Worm (Caenorhabditis elegans) whole organism, late embryonic: ENCODE data around the gene C02E7.7.

Experiments
- C08G9.2 ChIP-seq: sonication (generic microtip); optimal IDR thresholded peaks from 2 replicates; lab custom pipeline; 2016; ENCODE audit warnings: mild to moderate bottlenecking, missing genetic modification characterization, moderate library complexity, missing compliant biosample characterization
- F13H6.1 ChIP-seq: sonication (generic microtip); optimal IDR thresholded peaks from 2 replicates; lab custom pipeline; 2016; ENCODE audit warnings: missing genetic modification characterization, missing compliant biosample characterization
- K09A11.1 ChIP-seq: sonication (generic microtip); optimal IDR thresholded peaks from 2 replicates; lab custom pipeline; 2017; ENCODE audit warnings: antibody characterized with exemption, mild to moderate bottlenecking, missing genetic modification characterization, missing compliant biosample characterization; ENCODE audit not compliant: insufficient read depth
- T23F11.4 ChIP-seq: fragments of 200-800 bp; sonication (Bioruptor generic); optimal IDR thresholded peaks from 2 replicates; lab custom pipeline; 2018; ENCODE audit warnings: mild to moderate bottlenecking, missing genetic modification characterization, missing compliant biosample characterization
- Y22D7AL.16 ChIP-seq: sonication (generic microtip); optimal IDR thresholded peaks from 2 replicates; lab custom pipeline; 2016; ENCODE audit warnings: missing genetic modification characterization, missing compliant biosample characterization
- ceh-14 ChIP-seq: sonication (generic microtip); optimal IDR thresholded peaks from 2 replicates; lab custom pipeline; 2016; ENCODE audit warnings: missing genotype, missing genetic modification characterization, missing compliant biosample characterization
- ceh-2 ChIP-seq: sonication (generic microtip); optimal IDR thresholded peaks from 2 replicates; lab custom pipeline; 2016; ENCODE audit warnings: missing genotype, missing genetic modification characterization, missing compliant biosample characterization
- ceh-31 ChIP-seq: sonication (generic microtip); optimal IDR thresholded peaks from 2 replicates; lab custom pipeline; 2016; ENCODE audit warnings: missing genetic modification characterization, missing compliant biosample characterization
- ceh-45 ChIP-seq: fragments of 200-800 bp; sonication (Bioruptor generic); IDR thresholded peaks from 2 replicates; pipeline ENCODE4 v1.3.6; 2022; ENCODE audit warnings: missing genetic modification reagents, missing genetic modification characterization, missing compliant biosample characterization
- ceh-48 ChIP-seq: sonication (generic microtip); optimal IDR thresholded peaks from 2 replicates; lab custom pipeline; 2016; ENCODE audit warnings: missing genetic modification characterization, inconsistent platforms, missing compliant biosample characterization
- ceh-9 ChIP-seq: sonication (generic microtip); optimal IDR thresholded peaks from 2 replicates; lab custom pipeline; 2016; ENCODE audit warnings: mild to moderate bottlenecking, missing genetic modification characterization, inconsistent platforms, missing compliant biosample characterization
- dmd-4 ChIP-seq: sonication (generic microtip); optimal IDR thresholded peaks from 2 replicates; lab custom pipeline; 2016; ENCODE audit warnings: borderline replicate concordance, missing genetic modification characterization, missing compliant biosample characterization
- dve-1 ChIP-seq: sonication (generic microtip); optimal IDR thresholded peaks from 2 replicates; lab custom pipeline; 2017; ENCODE audit warnings: antibody characterized with exemption, mild to moderate bottlenecking, missing genetic modification characterization, missing compliant biosample characterization
- elt-2 ChIP-seq: sonication (generic microtip); optimal IDR thresholded peaks from 2 replicates; lab custom pipeline; 2016; ENCODE audit warnings: missing genetic modification reagents, missing genetic modification characterization, missing compliant biosample characterization
- eyg-1 ChIP-seq: sonication (generic microtip); optimal IDR thresholded peaks from 2 replicates; lab custom pipeline; 2016; ENCODE audit warnings: missing genotype, missing genetic modification characterization, missing compliant biosample characterization
- fkh-10 ChIP-seq: fragments of 150-350 bp; optimal IDR thresholded peaks from 2 replicates; lab custom pipeline; 2014; ENCODE audit warnings: missing biosample characterization, missing genetic modification reagents, missing genetic modification characterization
- fkh-6 ChIP-seq: sonication (generic microtip); optimal IDR thresholded peaks from 2 replicates; lab custom pipeline; 2016; ENCODE audit warnings: missing genetic modification characterization, missing compliant biosample characterization
- hlh-15 ChIP-seq: sonication (generic microtip); optimal IDR thresholded peaks from 2 replicates; lab custom pipeline; 2016; ENCODE audit warnings: missing genetic modification characterization, missing compliant biosample characterization
- hlh-6 ChIP-seq: sonication (generic microtip); optimal IDR thresholded peaks from 2 replicates; lab custom pipeline; 2016; ENCODE audit warnings: missing genotype, missing genetic modification characterization, missing compliant biosample characterization
- hlh-8 ChIP-seq: sonication (generic microtip); optimal IDR thresholded peaks from 2 replicates; lab custom pipeline; 2016; ENCODE audit warnings: missing genotype, missing genetic modification characterization, missing compliant biosample characterization
- lim-6 ChIP-seq: sonication (generic microtip); optimal IDR thresholded peaks from 2 replicates; lab custom pipeline; 2016; ENCODE audit warnings: missing genetic modification characterization, missing compliant biosample characterization
- lin-11 ChIP-seq: fragments of 200-800 bp; sonication (Bioruptor generic); optimal IDR thresholded peaks from 2 replicates; lab custom pipeline; 2018; ENCODE audit warnings: mild to moderate bottlenecking, missing genetic modification characterization, missing compliant biosample characterization
- nhr-11 ChIP-seq: fragments of 150-350 bp; optimal IDR thresholded peaks from 2 replicates; lab custom pipeline; 2014; ENCODE audit warnings: missing biosample characterization, missing genetic modification characterization
- nhr-232 ChIP-seq: sonication (generic microtip); optimal IDR thresholded peaks from 2 replicates; lab custom pipeline; 2016; ENCODE audit warnings: missing genetic modification characterization, missing compliant biosample characterization
- npax-4 ChIP-seq: sonication (generic microtip); optimal IDR thresholded peaks from 2 replicates; lab custom pipeline; 2016; ENCODE audit warnings: missing genetic modification characterization, missing compliant biosample characterization
- odd-2 ChIP-seq: sonication (generic microtip); optimal IDR thresholded peaks from 2 replicates; lab custom pipeline; 2017; ENCODE audit warnings: antibody characterized with exemption, mild to moderate bottlenecking, missing genetic modification characterization, missing compliant biosample characterization
- pag-3 ChIP-seq: sonication (generic microtip); optimal IDR thresholded peaks from 2 replicates; lab custom pipeline; 2016; ENCODE audit warnings: missing compliant biosample characterization, missing genetic modification characterization, borderline replicate concordance
- pat-9 ChIP-seq: fragments of 200-800 bp; sonication (Bioruptor generic); optimal IDR thresholded peaks from 2 replicates; lab custom pipeline; 2018; ENCODE audit warnings: mild to moderate bottlenecking, missing genetic modification characterization, moderate library complexity, missing compliant biosample characterization
- pax-1 ChIP-seq: fragments of 150-350 bp; optimal IDR thresholded peaks from 2 replicates; lab custom pipeline; 2014; ENCODE audit warnings: missing biosample characterization, missing genetic modification characterization
- pha-4 ChIP-seq: fragments of 150-350 bp; optimal IDR thresholded peaks from 2 replicates; lab custom pipeline; 2018; ENCODE audit warnings: missing biosample characterization, missing genetic modification reagents, missing genetic modification characterization
- pqm-1 ChIP-seq: sonication (generic microtip); optimal IDR thresholded peaks from 2 replicates; lab custom pipeline; 2016; ENCODE audit warnings: missing genetic modification characterization, missing compliant biosample characterization
- pros-1 ChIP-seq: fragments of 150-350 bp; optimal IDR thresholded peaks from 2 replicates; lab custom pipeline; 2014; ENCODE audit warnings: missing biosample characterization, missing genetic modification reagents, missing genetic modification characterization
- ref-2 ChIP-seq: sonication (generic microtip); optimal IDR thresholded peaks from 2 replicates; lab custom pipeline; 2016; ENCODE audit warnings: missing genetic modification characterization, missing compliant biosample characterization
- sox-2 ChIP-seq: fragments of 200-800 bp; sonication (Bioruptor generic); IDR thresholded peaks from 2 replicates; pipeline ENCODE4 v1.3.6; 2022; ENCODE audit warnings: missing genetic modification reagents, missing genetic modification characterization, missing compliant biosample characterization
- sox-4 ChIP-seq: sonication (generic microtip); optimal IDR thresholded peaks from 2 replicates; lab custom pipeline; 2017; ENCODE audit warnings: mild to moderate bottlenecking, missing genetic modification characterization, inconsistent platforms, missing compliant biosample characterization
- tbx-7 ChIP-seq: sonication (generic microtip); optimal IDR thresholded peaks from 2 replicates; lab custom pipeline; 2016; ENCODE audit warnings: missing genotype, missing genetic modification characterization, missing compliant biosample characterization
- ttx-3 ChIP-seq: sonication (generic microtip); optimal IDR thresholded peaks from 2 replicates; lab custom pipeline; 2016; ENCODE audit warnings: missing genetic modification reagents, missing genetic modification characterization, missing compliant biosample characterization
- unc-86 ChIP-seq: sonication (generic microtip); optimal IDR thresholded peaks from 2 replicates; lab custom pipeline; 2016; ENCODE audit warnings: missing genetic modification characterization, missing compliant biosample characterization
- zip-5 ChIP-seq: sonication (generic microtip); optimal IDR thresholded peaks from 2 replicates; lab custom pipeline; 2016; ENCODE audit warnings: missing genetic modification characterization, missing compliant biosample characterization

Gene C02E7.7

ce11 chrV:4960686-4961085, 42.3 kb upstream of the C02E7.7 start:
- TF ChIP-seq pqm-1 (no peak), lim-6 (tag; lab: Kevin White, UChicago) (no peak), sox-4 (tag; lab: Kevin White, UChicago) (no peak), dmd-4 (no peak), hlh-15 (tag; lab: Kevin White, UChicago) (no peak), pat-9 (tag; lab: Kevin White, UChicago) (no peak), ttx-3 (tag; lab: Kevin White, UChicago) (no peak), tbx-7 (tag; lab: Kevin White, UChicago) (no peak), F13H6.1 (tag; lab: Kevin White, UChicago) (no peak), lin-11 (tag; lab: Kevin White, UChicago) (no peak), zip-5 (tag; lab: Kevin White, UChicago) (no peak), pag-3 (no peak), T23F11.4 (GFP tag; lab: Kevin White, UChicago) (no peak)

ce11 chrV:4957619-4958018, 39.2 kb upstream of the C02E7.7 start:
- TF ChIP-seq pros-1 (tag; lab: Kevin White, UChicago) (no peak), fkh-10 (GFP tag; lab: Kevin White, UChicago) (no peak), Y22D7AL.16 (tag; lab: Kevin White, UChicago) (no peak), ceh-31 (tag; lab: Kevin White, UChicago) (no peak), nhr-232 (tag; lab: Kevin White, UChicago) (no peak), pag-3 (no peak), sox-2 (GFP tag; lab: Robert Waterston, UW) (no peak), pqm-1 (no peak), C08G9.2 (tag; lab: Kevin White, UChicago) (no peak), npax-4 (tag; lab: Kevin White, UChicago) (no peak)

- no peak for TF ChIP-seq sox-4 (tag; lab: Kevin White, UChicago)
These were observed 38.2 kb upstream of the C02E7.7 start, which contains the start of gene str-208 for ce11 chrV:4956529-4956928. TSS of gene str-208 (plus strand) at chrV:4956829.

ce11 chrV:4951434-4951833, 33.1 kb upstream of the C02E7.7 start, which contains the start of gene str-207:
TSS of gene str-207 (plus strand) at chrV:4951734.
- no peak for TF ChIP-seq pha-4 (tag; lab: Kevin White, UChicago)
- TF ChIP-seq ceh-14 (tag; lab: Kevin White, UChicago) = no peak
- TF ChIP-seq hlh-8 (tag; lab: Kevin White, UChicago) = no peak
- no peak for TF ChIP-seq pqm-1
- no peak for TF ChIP-seq sox-4 (tag; lab: Kevin White, UChicago)
- TF ChIP-seq eyg-1 (tag; lab: Kevin White, UChicago) = no peak
- TF ChIP-seq ceh-45 = no peak
- TF ChIP-seq elt-2 (tag; lab: Kevin White, UChicago) = no peak
- no peak for TF ChIP-seq C08G9.2 (tag; lab: Kevin White, UChicago)
- no peak for TF ChIP-seq hlh-15 (tag; lab: Kevin White, UChicago)
- TF ChIP-seq unc-86 (tag; lab: Kevin White, UChicago) = no peak
- no peak for TF ChIP-seq pat-9 (tag; lab: Kevin White, UChicago)
- TF ChIP-seq ref-2 (tag; lab: Kevin White, UChicago) = no peak
- no peak for TF ChIP-seq dve-1 (tag; lab: Kevin White, UChicago)
- no peak for TF ChIP-seq ceh-48 (tag; lab: Kevin White, UChicago)
- no peak for TF ChIP-seq odd-2 (tag; lab: Kevin White, UChicago)

ce11 chrV:4948635-4949034, 30.3 kb upstream of the C02E7.7 start, which contains the start of gene str-209:
TSS of gene str-209 (plus strand) at chrV:4948935.
- TF ChIP-seq unc-86 (tag; lab: Kevin White, UChicago) = no peak
- TF ChIP-seq ceh-9 (tag; lab: Kevin White, UChicago) = no peak
- TF ChIP-seq Y22D7AL.16 (tag; lab: Kevin White, UChicago) = no peak
- no peak for TF ChIP-seq pax-1 (tag; lab: Kevin White, UChicago)
- no peak for TF ChIP-seq ceh-2 (tag; lab: Kevin White, UChicago)
- TF ChIP-seq hlh-6 (tag; lab: Kevin White, UChicago) = no peak
- TF ChIP-seq K09A11.1 (tag; lab: Kevin White, UChicago) = no peak
- TF ChIP-seq nhr-11 (tag; lab: Kevin White, UChicago) = no peak
- no peak for TF ChIP-seq dmd-4
- TF ChIP-seq odd-2 (tag; lab: Kevin White, UChicago) = no peak
- TF ChIP-seq fkh-6 (tag; lab: Kevin White, UChicago) = no peak
